Fruit fly (Drosophila melanogaster): Measurements from ENCODE around the gene CG42460.

The CG42460 gene

DNA sequence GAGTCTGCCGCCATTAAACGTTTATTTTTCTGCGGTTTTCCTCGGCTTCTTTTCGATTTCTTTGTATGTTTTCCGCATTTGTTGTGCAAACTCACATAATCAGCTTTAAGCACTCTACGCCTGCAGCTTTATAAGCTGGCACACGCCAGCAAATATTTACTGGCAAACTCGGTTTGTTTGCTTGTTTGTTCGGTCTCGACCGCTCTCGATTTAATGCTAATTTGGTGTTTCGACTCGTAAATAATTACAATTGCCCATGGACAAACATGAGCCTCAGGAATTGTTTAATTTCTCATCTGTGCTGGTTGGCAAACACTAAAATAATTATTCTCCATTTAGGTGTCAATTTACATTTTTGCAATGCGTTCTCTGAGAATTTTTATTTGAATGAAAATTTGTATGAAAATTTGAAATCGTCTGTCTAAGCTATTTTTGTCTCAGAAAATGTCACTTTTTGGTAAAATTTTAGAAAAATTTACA, 9.3 kb upstream of the CG42460 start, which contains the start of gene CG34175 (continued):
- TF ChIP-seq Hr51 (GFP tag; optimal IDR thresholded peaks at IDR 0.05): no peak
- no peak for TF ChIP-seq CG10209 (GFP tag; optimal IDR thresholded peaks at IDR 0.05)
- TF ChIP-seq otp (GFP tag; IDR thresholded peaks at IDR 0.05): no peak
- no peak for TF ChIP-seq sqz (GFP tag; optimal IDR thresholded peaks at IDR 0.05)
- TF ChIP-seq ttk (GFP tag; IDR thresholded peaks at IDR 0.05): no peak
- no peak for TF ChIP-seq crol (GFP tag; IDR thresholded peaks at IDR 0.05)
- TF ChIP-seq NfI (GFP tag; optimal IDR thresholded peaks at IDR 0.05): no peak
- TF ChIP-seq E2f2 (GFP tag; IDR thresholded peaks at IDR 0.05): no peak
- TF ChIP-seq CG7372 (GFP tag; IDR thresholded peaks at IDR 0.05): no peak
- TF ChIP-seq CG8944 (GFP tag; optimal IDR thresholded peaks at IDR 0.05): no peak
- no peak for TF ChIP-seq lbe (GFP tag; optimal IDR thresholded peaks at IDR 0.05)
- no peak for TF ChIP-seq Hsf (GFP tag; optimal IDR thresholded peaks at IDR 0.05)
- no peak for TF ChIP-seq Dbx (GFP tag; IDR thresholded peaks at IDR 0.05)
- peak; percentile 2 for TF ChIP-seq mirr (GFP tag; optimal IDR thresholded peaks at IDR 0.05)
- no peak for TF ChIP-seq ab (GFP tag; optimal IDR thresholded peaks at IDR 0.05)
- TF ChIP-seq az2 (GFP tag; optimal IDR thresholded peaks at IDR 0.05): no peak
- no peak for TF ChIP-seq gsb (GFP tag; IDR thresholded peaks at IDR 0.05)
- TF ChIP-seq Oli (tag; optimal IDR thresholded peaks at IDR 0.05): no peak
- TF ChIP-seq CG17359 (tag; optimal IDR thresholded peaks at IDR 0.05): no peak
- TF ChIP-seq CG12299 (tag; optimal IDR thresholded peaks at IDR 0.05): no peak
- TF ChIP-seq CG6689 (GFP tag; IDR thresholded peaks at IDR 0.05): no peak
- no peak for TF ChIP-seq sens-2 (GFP tag; IDR thresholded peaks at IDR 0.05)
- TF ChIP-seq ci (GFP tag; IDR thresholded peaks at IDR 0.05): no peak
- TF ChIP-seq CG1647 (GFP tag; optimal IDR thresholded peaks at IDR 0.05): no peak
- TF ChIP-seq ATbp (GFP tag; optimal IDR thresholded peaks at IDR 0.05): peak; percentile 3
- no peak for TF ChIP-seq so (GFP tag; IDR thresholded peaks at IDR 0.05)
- TF ChIP-seq CoRest (tag; optimal IDR thresholded peaks at IDR 0.05): peak; percentile 0
- TF ChIP-seq D (optimal IDR thresholded peaks at IDR 0.05): no peak
- TF ChIP-seq D (GFP tag; optimal IDR thresholded peaks at IDR 0.05): no peak
- TF ChIP-seq prd (optimal IDR thresholded peaks at IDR 0.05): no peak
- no peak for TF ChIP-seq prd (GFP tag; IDR thresholded peaks at IDR 0.05)
- no peak for TF ChIP-seq luna (GFP tag; optimal IDR thresholded peaks at IDR 0.05)
- TF ChIP-seq Lpt (GFP tag; optimal IDR thresholded peaks at IDR 0.05): no peak
- no peak for TF ChIP-seq Gug (GFP tag; IDR thresholded peaks at IDR 0.05)
- TF ChIP-seq CG3065 (GFP tag; optimal IDR thresholded peaks at IDR 0.05): no peak
- no peak for TF ChIP-seq sr (GFP tag; IDR thresholded peaks at IDR 0.05)
- TF ChIP-seq trh (GFP tag; optimal IDR thresholded peaks at IDR 0.05): no peak
- no peak for TF ChIP-seq Vsx1 (GFP tag; optimal IDR thresholded peaks at IDR 0.05)
- no peak for TF ChIP-seq zen (tag; optimal IDR thresholded peaks at IDR 0.05)
- no peak for TF ChIP-seq ftz-f1 (GFP tag; optimal IDR thresholded peaks at IDR 0.05)
- TF ChIP-seq ems (GFP tag; optimal IDR thresholded peaks at IDR 0.05): no peak
- no peak for TF ChIP-seq crc (GFP tag; optimal IDR thresholded peaks at IDR 0.05)
- TF ChIP-seq abd-A (tag; optimal IDR thresholded peaks at IDR 0.05): no peak
- no peak for TF ChIP-seq eyg (GFP tag; optimal IDR thresholded peaks at IDR 0.05)
- no peak for TF ChIP-seq tx (GFP tag; optimal IDR thresholded peaks at IDR 0.05)
- TF ChIP-seq CG6254 (GFP tag; optimal IDR thresholded peaks at IDR 0.05): no peak
- no peak for TF ChIP-seq CG8388 (GFP tag; optimal IDR thresholded peaks at IDR 0.05)
- TF ChIP-seq Sox102F (GFP tag; optimal IDR thresholded peaks at IDR 0.05): peak; percentile 36
- TF ChIP-seq CG33557 (GFP tag; optimal IDR thresholded peaks at IDR 0.05): no peak
- TF ChIP-seq CG14860 (GFP tag; IDR thresholded peaks at IDR 0.05; ENCODE audit: partially characterized antibody): no peak
- no peak for TF ChIP-seq CG6854 (GFP tag; optimal IDR thresholded peaks at IDR 0.05)
- no peak for TF ChIP-seq Elba2 (GFP tag; optimal IDR thresholded peaks at IDR 0.05)
- TF ChIP-seq tio (GFP tag; optimal IDR thresholded peaks at IDR 0.05): no peak
